Worm (Caenorhabditis elegans) whole organism, L4/young adult: ENCODE data around the gene dach-1.

ENCODE experiments used
- W03F9.2 ChIP-seq: fragments of 150-350 bp; optimal IDR thresholded peaks from 2 replicates; lab custom pipeline; 2014; ENCODE audit warnings: missing biosample characterization, missing genetic modification characterization
- him-1 ChIP-seq: sonication (generic microtip); optimal IDR thresholded peaks from 2 replicates; lab custom pipeline; 2016; ENCODE audit warnings: missing genotype, missing genetic modification reagents, missing genetic modification characterization, missing compliant biosample characterization

DNA sequence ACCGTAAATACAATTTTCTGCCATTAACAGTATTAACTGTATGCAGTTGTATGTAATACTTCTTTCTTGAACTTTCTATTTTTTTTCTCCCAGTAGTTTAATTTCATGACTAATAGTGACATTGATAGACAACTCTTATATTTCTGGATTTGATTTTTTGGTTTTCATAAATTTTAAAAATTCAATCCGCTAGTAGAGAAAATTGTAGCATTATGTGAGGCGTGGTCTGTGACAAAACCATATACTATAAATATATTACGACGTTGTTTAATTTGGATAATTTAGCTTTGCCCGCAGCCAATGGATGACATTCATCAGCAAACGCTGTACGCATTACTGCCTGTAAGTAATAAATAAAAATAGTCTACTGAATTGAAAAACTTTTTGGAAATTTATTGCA is 20.7 kb upstream of the dach-1 start, which contains the start of gene srx-64:
- TF ChIP-seq him-1 (tag; lab: Kevin White, UChicago): no peak
- TF ChIP-seq W03F9.2 (tag; lab: Kevin White, UChicago): no peak
